Worm (Caenorhabditis elegans): ENCODE results near the gene let-418.

Gene let-418

ce11 chrV:5869227-5869626 is 42.6 kb downstream of the let-418 start, which contains the start of gene F26F12.4:
TSS of gene F26F12.4 (minus strand) at chrV:5869327.
- TF ChIP-seq nhr-67 (tag; optimal IDR thresholded peaks at IDR 0.05) = no peak
- TF ChIP-seq nhr-11 (tag; optimal IDR thresholded peaks at IDR 0.05) = no peak
- TF ChIP-seq pqm-1 (tag; optimal IDR thresholded peaks at IDR 0.05) = no peak
- no peak for TF ChIP-seq nfya-1 (tag; optimal IDR thresholded peaks at IDR 0.05; ENCODE audit: insufficient read depth)

- TF ChIP-seq fos-1 (tag; optimal IDR thresholded peaks at IDR 0.05) (no peak), elt-1 (tag; optimal IDR thresholded peaks at IDR 0.05) (no peak), unc-39 (tag; optimal IDR thresholded peaks at IDR 0.05) (no peak), hmg-11 (tag; optimal IDR thresholded peaks at IDR 0.05) (no peak), nhr-237 (tag; optimal IDR thresholded peaks at IDR 0.05) (no peak), pha-4 (tag; optimal IDR thresholded peaks at IDR 0.05) (no peak), daf-12 (tag; optimal IDR thresholded peaks at IDR 0.05) (no peak), nhr-11 (tag; optimal IDR thresholded peaks at IDR 0.05) (no peak), jun-1 (tag; optimal IDR thresholded peaks at IDR 0.05) (no peak), nhr-43 (tag; optimal IDR thresholded peaks at IDR 0.05; ENCODE audit: poor library complexity, severe bottlenecking) (no peak), egl-27 (tag; optimal IDR thresholded peaks at IDR 0.05) (no peak), nhr-23 (tag; optimal IDR thresholded peaks at IDR 0.05) (no peak), lsy-12 (tag; optimal IDR thresholded peaks at IDR 0.05) (no peak), unc-62 (GFP tag; optimal IDR thresholded peaks at IDR 0.05) (no peak)
Measured at ce11 chrV:5871759-5872158, 45.1 kb downstream of the let-418 start, which contains the start of gene C02G6.2. TSS of gene C02G6.2 (plus strand) at chrV:5872059.

ce11 chrV:5876966-5877365 is 50.3 kb downstream of the let-418 start:
- TF ChIP-seq nhr-12 (tag; optimal IDR thresholded peaks at IDR 0.05) (no peak), nfya-1 (tag; optimal IDR thresholded peaks at IDR 0.05; ENCODE audit: insufficient read depth) (no peak), nhr-25 (tag; optimal IDR thresholded peaks at IDR 0.05) (no peak), elt-3 (tag; optimal IDR thresholded peaks at IDR 0.05) (no peak), daf-12 (tag; optimal IDR thresholded peaks at IDR 0.05) (no peak), mml-1 (tag; optimal IDR thresholded peaks at IDR 0.05) (no peak), egl-5 (tag; optimal IDR thresholded peaks at IDR 0.05) (no peak), tbx-2 (tag; optimal IDR thresholded peaks at IDR 0.05) (no peak), fkh-2 (tag; optimal IDR thresholded peaks at IDR 0.05) (no peak), eor-1 (tag; optimal IDR thresholded peaks at IDR 0.05) (no peak), lsy-12 (tag; optimal IDR thresholded peaks at IDR 0.05) (no peak), ZK546.5 (tag; optimal IDR thresholded peaks at IDR 0.05) (no peak), jun-1 (tag; optimal IDR thresholded peaks at IDR 0.05) (no peak), lin-39 (tag; optimal IDR thresholded peaks at IDR 0.05) (no peak), elt-2 (tag; optimal IDR thresholded peaks at IDR 0.05) (no peak), nhr-43 (tag; optimal IDR thresholded peaks at IDR 0.05; ENCODE audit: poor library complexity, severe bottlenecking) (no peak), nhr-11 (tag; optimal IDR thresholded peaks at IDR 0.05) (no peak), nhr-23 (tag; optimal IDR thresholded peaks at IDR 0.05) (no peak), unc-39 (tag; optimal IDR thresholded peaks at IDR 0.05) (no peak)

ce11 chrV:5880064-5880463 is 53.4 kb downstream of the let-418 start, which contains the start of gene C02G6.3:
TSS of gene C02G6.3 (plus strand) at chrV:5880364.
- no peak for TF ChIP-seq snpc-4 (tag; optimal IDR thresholded peaks at IDR 0.05)

ce11 chrV:5882429-5882828 is 55.8 kb downstream of the let-418 start:
- peak; percentile 66 for TF ChIP-seq elt-2 (tag; optimal IDR thresholded peaks at IDR 0.05)
- no peak for TF ChIP-seq nhr-28 (tag; optimal IDR thresholded peaks at IDR 0.05)
- no peak for TF ChIP-seq nhr-76 (tag; optimal IDR thresholded peaks at IDR 0.05)
- no peak for TF ChIP-seq fos-1 (tag; optimal IDR thresholded peaks at IDR 0.05)
- TF ChIP-seq lin-39 (tag; optimal IDR thresholded peaks at IDR 0.05) = no peak
- TF ChIP-seq nhr-11 (tag; optimal IDR thresholded peaks at IDR 0.05) = no peak
- TF ChIP-seq pqm-1 (tag; optimal IDR thresholded peaks at IDR 0.05) = peak; percentile 75
- TF ChIP-seq elt-3 (tag; optimal IDR thresholded peaks at IDR 0.05) = no peak
- TF ChIP-seq nfya-1 (tag; optimal IDR thresholded peaks at IDR 0.05; ENCODE audit: insufficient read depth) = no peak
- TF ChIP-seq sea-2 (GFP tag; optimal IDR thresholded peaks at IDR 0.05) = no peak
